Worm (Caenorhabditis elegans) whole organism, L1 larva: ENCODE data around the gene tftc-1.

Experiments
- alr-1 ChIP-seq: fragments of 200-800 bp; sonication (Bioruptor generic); optimal IDR thresholded peaks from 2 replicates; lab custom pipeline; 2018; ENCODE audit warnings: borderline replicate concordance, mild to moderate bottlenecking, missing genetic modification characterization, missing compliant biosample characterization
- elt-3 ChIP-seq, 6 experiments: fragments of 150-350 bp in 1 of 6; sonication (generic microtip); optimal IDR thresholded peaks; 2 replicates each; lab custom pipeline; 2017 to 2018; ENCODE audit warnings: missing biosample characterization in 6 of 6, missing genetic modification characterization in 6 of 6, inconsistent platforms in 1 of 6
- fos-1 ChIP-seq: fragments of 150-350 bp; optimal IDR thresholded peaks from 2 replicates; lab custom pipeline; 2014; ENCODE audit warnings: missing biosample characterization, missing genetic modification characterization
- lin-39 ChIP-seq: fragments of 150-350 bp; optimal IDR thresholded peaks from 2 replicates; lab custom pipeline; 2014; ENCODE audit warnings: missing biosample characterization, missing genetic modification reagents, missing genetic modification characterization
- mdl-1 ChIP-seq, 2 experiments: fragments of 150-350 bp; optimal IDR thresholded peaks; 2 replicates each; lab custom pipeline; 2014 to 2017; ENCODE audit warnings: missing biosample characterization in 2 of 2, missing genetic modification characterization in 2 of 2, inconsistent platforms in 1 of 2
- nhr-11 ChIP-seq: fragments of 150-350 bp; optimal IDR thresholded peaks from 2 replicates; lab custom pipeline; 2014; ENCODE audit warnings: missing biosample characterization, missing genetic modification characterization
- nhr-20 ChIP-seq: sonication (generic microtip); optimal IDR thresholded peaks from 2 replicates; lab custom pipeline; 2016; ENCODE audit warnings: mild to moderate bottlenecking, missing genetic modification characterization, missing compliant biosample characterization
- nhr-28 ChIP-seq: fragments of 150-350 bp; optimal IDR thresholded peaks from 2 replicates; lab custom pipeline; 2014; ENCODE audit warnings: missing biosample characterization, missing genetic modification characterization
- nhr-84 ChIP-seq: sonication (generic microtip); optimal IDR thresholded peaks from 2 replicates; lab custom pipeline; 2017; ENCODE audit warnings: missing biosample characterization, missing genetic modification characterization
- rnt-1 ChIP-seq: sonication (generic microtip); optimal IDR thresholded peaks from 2 replicates; lab custom pipeline; 2016; ENCODE audit warnings: mild to moderate bottlenecking, missing genetic modification characterization, moderate library complexity, missing compliant biosample characterization
- unc-62 ChIP-seq: fragments of 150-350 bp; optimal IDR thresholded peaks from 2 replicates; lab custom pipeline; 2014; ENCODE audit warnings: missing biosample characterization, missing genetic modification reagents, missing genetic modification characterization
- xbp-1 ChIP-seq: sonication (generic microtip); optimal IDR thresholded peaks from 2 replicates; lab custom pipeline; 2016; ENCODE audit warnings: missing genetic modification characterization, missing compliant biosample characterization
- ztf-4 ChIP-seq: fragments of 150-350 bp; optimal IDR thresholded peaks from 2 replicates; lab custom pipeline; 2014; ENCODE audit warnings: missing biosample characterization, missing genetic modification characterization

- TF ChIP-seq fos-1 (tag; lab: Kevin White, UChicago): no peak
- no peak for TF ChIP-seq ztf-4 (tag; lab: Kevin White, UChicago)
- TF ChIP-seq nhr-11 (tag; lab: Kevin White, UChicago): no peak
- TF ChIP-seq rnt-1 (tag; lab: Kevin White, UChicago): no peak
- no peak for TF ChIP-seq nhr-28 (tag; lab: Kevin White, UChicago)
- no peak for TF ChIP-seq xbp-1 (tag; lab: Kevin White, UChicago)
- TF ChIP-seq nhr-84 (tag; lab: Kevin White, UChicago): no peak
- no peak for TF ChIP-seq alr-1 (tag; lab: Kevin White, UChicago)
- TF ChIP-seq mdl-1 (tag; optimal IDR thresholded peaks at IDR 0.05; lab: Kevin White, UChicago): no peak
- no peak for TF ChIP-seq elt-3 (tag; optimal IDR thresholded peaks at IDR 0.05; lab: Kevin White, UChicago)
- no peak for TF ChIP-seq lin-39 (tag; lab: Kevin White, UChicago)
- no peak for TF ChIP-seq nhr-20 (tag; lab: Kevin White, UChicago)
- TF ChIP-seq unc-62 (GFP tag; lab: Kevin White, UChicago): no peak
Observed at ce11 chrIV:2316273-2316672, 32.8 kb upstream of the tftc-1 start, which contains the start of gene Y38F2AL.12.
